Fruit fly (Drosophila melanogaster) whole organism, pupa: ENCODE data around the gene CG5346.

ENCODE experiments used
- CG10348 ChIP-seq: fragments of 200-800 bp; sonication (Bioruptor generic); IDR thresholded peaks from 2 replicates; pipeline ENCODE4 v1.3.6; 2022; ENCODE audit warnings: missing biosample characterization, missing genetic modification characterization
- CG12605 ChIP-seq: fragments of 200-800 bp; sonication (Bioruptor generic); IDR thresholded peaks from 2 replicates; pipeline ENCODE4 v1.3.6; 2022; ENCODE audit warnings: missing biosample characterization, missing genetic modification characterization
- CG13204 ChIP-seq: fragments of 200-800 bp; sonication (Bioruptor generic); optimal IDR thresholded peaks from 2 replicates; lab custom pipeline; 2018; ENCODE audit warnings: missing biosample characterization, mild to moderate bottlenecking, missing genetic modification characterization, moderate library complexity
- CG14655 ChIP-seq: fragments of 200-800 bp; sonication (Bioruptor generic); optimal IDR thresholded peaks from 3 replicates; lab custom pipeline; 2017; ENCODE audit warnings: mild to moderate bottlenecking, missing biosample characterization, missing genetic modification reagents, missing genetic modification characterization
- CG15710 ChIP-seq: fragments of 200-800 bp; sonication (Bioruptor generic); optimal IDR thresholded peaks from 2 replicates; lab custom pipeline; 2018; ENCODE audit warnings: missing biosample characterization, mild to moderate bottlenecking, missing genetic modification characterization, moderate library complexity
- CG17806 ChIP-seq: fragments of 200-800 bp; sonication (Bioruptor generic); optimal IDR thresholded peaks from 2 replicates; lab custom pipeline; 2018; ENCODE audit warnings: missing biosample characterization, mild to moderate bottlenecking, missing genetic modification characterization, moderate library complexity
- CG32121 ChIP-seq: fragments of 200-800 bp; sonication (Bioruptor generic); IDR thresholded peaks from 2 replicates; pipeline ENCODE4 v1.3.6; 2022; ENCODE audit warnings: missing biosample characterization, missing genetic modification characterization
- CG34367 ChIP-seq: fragments of 200-800 bp; sonication (Bioruptor generic); optimal IDR thresholded peaks from 2 replicates; lab custom pipeline; 2018; ENCODE audit warnings: missing biosample characterization, mild to moderate bottlenecking, missing genetic modification characterization
- CG4496 ChIP-seq: fragments of 200-800 bp; sonication (Bioruptor generic); IDR thresholded peaks from 3 replicates; pipeline ENCODE4 v1.3.6; 2022; ENCODE audit warnings: missing biosample characterization, missing genetic modification characterization
- CG8159 ChIP-seq: fragments of 200-800 bp; sonication (Bioruptor generic); optimal IDR thresholded peaks from 3 replicates; lab custom pipeline; 2018; ENCODE audit warnings: missing biosample characterization, mild to moderate bottlenecking, missing genetic modification characterization, moderate library complexity
- CG8301 ChIP-seq: fragments of 200-800 bp; sonication (Bioruptor generic); optimal IDR thresholded peaks from 2 replicates; lab custom pipeline; 2018; ENCODE audit warnings: missing biosample characterization, mild to moderate bottlenecking, missing genetic modification characterization
- CG9948 ChIP-seq: fragments of 200-800 bp; sonication (Bioruptor generic); optimal IDR thresholded peaks from 2 replicates; lab custom pipeline; 2018; ENCODE audit warnings: missing biosample characterization, mild to moderate bottlenecking, missing genetic modification characterization, moderate library complexity
- D1 ChIP-seq: fragments of 200-800 bp; sonication (Bioruptor generic); optimal IDR thresholded peaks from 2 replicates; lab custom pipeline; 2018; ENCODE audit warnings: missing biosample characterization, mild to moderate bottlenecking, missing genetic modification characterization, moderate library complexity
- EcR ChIP-seq: fragments of 200-800 bp; sonication (Bioruptor generic); optimal IDR thresholded peaks from 3 replicates; lab custom pipeline; 2019; ENCODE audit warnings: missing biosample characterization, missing genetic modification characterization, mild to moderate bottlenecking, moderate library complexity, missing genetic modification reagents
- Ets98B ChIP-seq: fragments of 200-800 bp; sonication (Bioruptor generic); IDR thresholded peaks from 2 replicates; pipeline ENCODE4 v1.3.6; 2022; ENCODE audit warnings: missing biosample characterization, missing genetic modification characterization
- Pif1A ChIP-seq: fragments of 200-800 bp; sonication (Bioruptor generic); optimal IDR thresholded peaks from 3 replicates; lab custom pipeline; 2016; ENCODE audit warnings: missing biosample characterization, missing genetic modification characterization
- Pif1B ChIP-seq: fragments of 200-800 bp; sonication (Bioruptor generic); optimal IDR thresholded peaks from 3 replicates; lab custom pipeline; 2016; ENCODE audit warnings: missing biosample characterization, missing genetic modification characterization
- Snoo ChIP-seq: fragments of 200-800 bp; sonication (Bioruptor generic); optimal IDR thresholded peaks from 3 replicates; lab custom pipeline; 2017; ENCODE audit warnings: missing biosample characterization, mild to moderate bottlenecking, missing genetic modification characterization, inconsistent platforms
- fd96Ca ChIP-seq: fragments of 200-800 bp; sonication (Bioruptor generic); IDR thresholded peaks from 3 replicates; pipeline ENCODE4 v1.3.6; 2022; ENCODE audit warnings: missing biosample characterization, missing genetic modification characterization
- gl ChIP-seq: fragments of 200-800 bp; sonication (Bioruptor generic); optimal IDR thresholded peaks from 2 replicates; lab custom pipeline; 2018; ENCODE audit warnings: missing biosample characterization, mild to moderate bottlenecking, missing genetic modification characterization
- rn ChIP-seq: fragments of 200-800 bp; sonication (Bioruptor generic); IDR thresholded peaks from 2 replicates; pipeline ENCODE4 v1.3.6; 2022; ENCODE audit warnings: missing biosample characterization, missing genetic modification characterization

CG5346 gene

dm6 chr3R:22524344-22525072 lies 4.0 kb downstream of the CG5346 start:
- TF ChIP-seq EcR (GFP tag; lab: Kevin White, UChicago) = peak; percentile 91
- TF ChIP-seq CG32121 (GFP tag; lab: Robert Waterston, UW) = no peak
- no peak for TF ChIP-seq CG14655

dm6 chr3R:22522859-22523258 lies 5.6 kb downstream of the CG5346 start:
- TF ChIP-seq CG12605 (GFP tag; lab: Robert Waterston, UW) = no peak
- TF ChIP-seq, all 21 proteins: peak for 0

- TF ChIP-seq Pif1B (no peak), gl (tag; lab: Kevin White, UChicago) (no peak), Pif1A (GFP tag; lab: Kevin White, UChicago) (no peak), CG10348 (no peak)
Observed at dm6 chr3R:22522042-22522441, 6.4 kb downstream of the CG5346 start.

dm6 chr3R:22520481-22520880 lies 8.0 kb downstream of the CG5346 start:
- TF ChIP-seq EcR (GFP tag; lab: Kevin White, UChicago) (no peak), Pif1A (GFP tag; lab: Kevin White, UChicago) (no peak), gl (tag; lab: Kevin White, UChicago) (no peak), CG14655 (no peak), Pif1B (no peak), CG32121 (GFP tag; lab: Robert Waterston, UW) (no peak), CG13204 (GFP tag; lab: Kevin White, UChicago) (no peak), CG34367 (tag; lab: Kevin White, UChicago) (no peak), CG10348 (no peak)
- TF ChIP-seq, all 21 proteins: peak for 0

- TF ChIP-seq CG4496 (GFP tag; lab: Robert Waterston, UW) (no peak), Snoo (no peak), Pif1B (no peak), gl (tag; lab: Kevin White, UChicago) (no peak), CG12605 (GFP tag; lab: Robert Waterston, UW) (no peak), EcR (GFP tag; lab: Kevin White, UChicago) (no peak), CG14655 (no peak), fd96Ca (GFP tag; lab: Robert Waterston, UW) (no peak), rn (GFP tag; lab: Robert Waterston, UW) (no peak), CG8159 (tag; lab: Kevin White, UChicago) (no peak), CG32121 (GFP tag; lab: Robert Waterston, UW) (no peak), CG8301 (tag; lab: Kevin White, UChicago) (no peak), CG17806 (tag; lab: Kevin White, UChicago) (no peak), D1 (no peak), CG13204 (GFP tag; lab: Kevin White, UChicago) (no peak), CG9948 (tag; lab: Kevin White, UChicago) (no peak), Ets98B (GFP tag; lab: Robert Waterston, UW) (no peak)
- TF ChIP-seq, all 21 proteins: peak for 0
Observed at dm6 chr3R:22518760-22519159, 9.7 kb downstream of the CG5346 start.

dm6 chr3R:22518285-22518684 lies 10.2 kb downstream of the CG5346 start:
- TF ChIP-seq fd96Ca (GFP tag; lab: Robert Waterston, UW) = no peak
- no peak for TF ChIP-seq rn (GFP tag; lab: Robert Waterston, UW)
- TF ChIP-seq CG34367 (tag; lab: Kevin White, UChicago) = no peak
- TF ChIP-seq gl (tag; lab: Kevin White, UChicago) = no peak
- TF ChIP-seq CG12605 (GFP tag; lab: Robert Waterston, UW) = no peak
- TF ChIP-seq CG9948 (tag; lab: Kevin White, UChicago) = no peak
- TF ChIP-seq CG15710 = no peak
- no peak for TF ChIP-seq CG8159 (tag; lab: Kevin White, UChicago)
- TF ChIP-seq CG4496 (GFP tag; lab: Robert Waterston, UW) = no peak
- TF ChIP-seq CG10348 = no peak
- TF ChIP-seq CG17806 (tag; lab: Kevin White, UChicago) = no peak
- TF ChIP-seq CG32121 (GFP tag; lab: Robert Waterston, UW) = no peak
- TF ChIP-seq CG14655 = no peak
- no peak for TF ChIP-seq CG13204 (GFP tag; lab: Kevin White, UChicago)
- no peak for TF ChIP-seq Snoo
- TF ChIP-seq Pif1B = no peak
- TF ChIP-seq, all 21 proteins: peak for 0

dm6 chr3R:22515384-22515783 lies 13.1 kb downstream of the CG5346 start:
- TF ChIP-seq CG32121 (GFP tag; lab: Robert Waterston, UW) (no peak), CG8159 (tag; lab: Kevin White, UChicago) (peak; percentile 6), CG9948 (tag; lab: Kevin White, UChicago) (no peak), D1 (no peak), Pif1B (no peak), EcR (GFP tag; lab: Kevin White, UChicago) (no peak), CG10348 (no peak), CG13204 (GFP tag; lab: Kevin White, UChicago) (no peak), CG14655 (peak; percentile 14), CG15710 (no peak), CG4496 (GFP tag; lab: Robert Waterston, UW) (no peak), CG17806 (tag; lab: Kevin White, UChicago) (no peak), CG12605 (GFP tag; lab: Robert Waterston, UW) (no peak)
